Worm (Caenorhabditis elegans) whole organism, midembryonic: ENCODE measurements around the gene Y41C4A.12.

Experiments
- ref-1 ChIP-seq: fragments of 200-800 bp; sonication (Bioruptor generic); conservative IDR thresholded peaks from 2 replicates; pipeline ENCODE4 v1.3.6; 2022; ENCODE audit warnings: missing genetic modification reagents, missing genetic modification characterization, missing compliant biosample characterization
- ztf-29 ChIP-seq: fragments of 200-800 bp; sonication (Bioruptor generic); IDR thresholded peaks from 2 replicates; pipeline ENCODE4 v1.3.6; 2022; ENCODE audit warnings: missing genetic modification reagents, missing genetic modification characterization, missing compliant biosample characterization

ce11 chrIII:11689303-11689702 is 37.2 kb downstream of the Y41C4A.12 start:
- TF ChIP-seq ref-1 (GFP tag; lab: Robert Waterston, UW) (no peak), ztf-29 (GFP tag; lab: Robert Waterston, UW) (no peak)
